Fruit fly (Drosophila melanogaster) Kc167 (cell line): ENCODE results near the gene P58IPK.

Experiments
- Myc ChIP-seq: fragments of >200 bp; optimal IDR thresholded peaks from 2 replicates; lab custom pipeline; 2017; ENCODE audit warnings: missing external identifiers
- h ChIP-seq: fragments of >200 bp; optimal IDR thresholded peaks from 3 replicates; lab custom pipeline; 2018; ENCODE audit warnings: missing external identifiers

DNA sequence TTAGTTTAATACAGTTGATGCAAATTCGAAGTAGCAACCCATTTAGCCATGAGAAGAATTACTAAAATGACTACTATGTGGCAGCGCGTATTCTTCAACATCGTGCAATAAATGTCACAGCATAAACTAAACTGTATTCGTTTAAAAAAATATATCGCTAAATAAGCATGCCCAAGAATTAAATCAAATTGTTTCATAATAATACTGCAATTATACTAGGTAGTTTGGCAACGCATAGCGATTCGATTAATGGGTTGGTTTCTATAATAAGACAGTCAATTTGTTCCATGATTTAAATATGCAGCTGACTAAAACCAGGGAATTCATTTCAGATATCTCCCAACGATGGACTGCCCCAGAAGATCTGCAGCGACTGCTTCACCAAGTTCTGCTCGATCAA lies 3.6 kb upstream of the P58IPK start, which contains the start of gene CG33654:
- no peak for TF ChIP-seq Myc
- no peak for TF ChIP-seq h (lab: Kevin White, UChicago)
